Fruit fly (Drosophila melanogaster) whole organism, embryonic: ENCODE data around the gene CG6163.

ENCODE experiments used
- Adf1 ChIP-seq: fragments of 200-800 bp; sonication (Bioruptor generic); IDR thresholded peaks from 2 replicates; pipeline ENCODE4 v1.3.6; 2022; ENCODE audit warnings: missing biosample characterization, missing genetic modification characterization
- Atf-2 ChIP-seq: fragments of 200-800 bp; sonication (Bioruptor generic); optimal IDR thresholded peaks from 2 replicates; lab custom pipeline; 2016; ENCODE audit warnings: missing biosample characterization, missing genetic modification characterization
- Atf3 ChIP-seq: fragments of 200-800 bp; sonication (Bioruptor generic); optimal IDR thresholded peaks from 3 replicates; lab custom pipeline; 2016; ENCODE audit warnings: missing biosample characterization, missing genetic modification characterization
- B-H2 ChIP-seq: fragments of 200-800 bp; sonication (Bioruptor generic); optimal IDR thresholded peaks from 2 replicates; lab custom pipeline; 2018; ENCODE audit warnings: missing biosample characterization, mild to moderate bottlenecking, missing genetic modification characterization
- Bgb ChIP-seq: fragments of 200-800 bp; sonication (Bioruptor generic); IDR thresholded peaks from 2 replicates; pipeline ENCODE4 v1.3.6; 2022; ENCODE audit warnings: missing biosample characterization, missing genetic modification characterization; ENCODE audit not compliant: partially characterized antibody
- CG10147 ChIP-seq: fragments of 200-800 bp; sonication (Bioruptor generic); optimal IDR thresholded peaks from 2 replicates; lab custom pipeline; 2019; ENCODE audit warnings: missing biosample characterization, mild to moderate bottlenecking, missing genetic modification characterization, moderate library complexity
- CG10274 ChIP-seq: fragments of 200-800 bp; sonication (Bioruptor generic); optimal IDR thresholded peaks from 3 replicates; lab custom pipeline; 2017; ENCODE audit warnings: missing biosample characterization, mild to moderate bottlenecking, missing genetic modification characterization
- CG11504 ChIP-seq: fragments of 200-800 bp; sonication (Bioruptor generic); optimal IDR thresholded peaks from 3 replicates; lab custom pipeline; 2019; ENCODE audit warnings: missing biosample characterization, mild to moderate bottlenecking, missing genetic modification characterization, moderate library complexity
- CG15011 ChIP-seq: fragments of 200-800 bp; sonication (Bioruptor generic); optimal IDR thresholded peaks from 3 replicates; lab custom pipeline; 2018; ENCODE audit warnings: missing biosample characterization, mild to moderate bottlenecking, missing genetic modification characterization
- CG17359 ChIP-seq: fragments of 200-800 bp; sonication (Bioruptor generic); optimal IDR thresholded peaks from 3 replicates; lab custom pipeline; 2018; ENCODE audit warnings: missing biosample characterization, mild to moderate bottlenecking, missing genetic modification characterization, moderate library complexity
- CG17361 ChIP-seq: fragments of 200-800 bp; sonication (Bioruptor generic); IDR thresholded peaks from 3 replicates; pipeline ENCODE4 v1.3.6; 2022; ENCODE audit warnings: missing biosample characterization, missing genetic modification characterization
- CG17568 ChIP-seq: fragments of 200-800 bp; sonication (Bioruptor generic); optimal IDR thresholded peaks from 2 replicates; lab custom pipeline; 2018; ENCODE audit warnings: missing biosample characterization, mild to moderate bottlenecking, missing genetic modification characterization, moderate library complexity
- CG2199 ChIP-seq: fragments of 200-800 bp; sonication (Bioruptor generic); IDR thresholded peaks from 3 replicates; pipeline ENCODE4 v1.3.6; 2022; ENCODE audit warnings: missing biosample characterization, missing genetic modification characterization
- CG31441 ChIP-seq: fragments of 200-800 bp; sonication (Bioruptor generic); IDR thresholded peaks from 2 replicates; pipeline ENCODE4 v1.3.6; 2022; ENCODE audit warnings: missing biosample characterization, missing genetic modification characterization
- CG32532 ChIP-seq: fragments of 200-800 bp; sonication (Bioruptor generic); IDR thresholded peaks from 2 replicates; pipeline ENCODE4 v1.3.6; 2022; ENCODE audit warnings: missing biosample characterization, missing genetic modification characterization
- CG3995 ChIP-seq: fragments of 200-800 bp; sonication (Bioruptor generic); optimal IDR thresholded peaks from 3 replicates; lab custom pipeline; 2016; ENCODE audit warnings: missing biosample characterization, missing genetic modification characterization
- CG43689 ChIP-seq: fragments of 200-800 bp; sonication (Bioruptor generic); IDR thresholded peaks from 2 replicates; pipeline ENCODE4 v1.3.6; 2022; ENCODE audit warnings: missing biosample characterization, missing genetic modification characterization
- CG5180 ChIP-seq: fragments of 200-800 bp; sonication (Bioruptor generic); optimal IDR thresholded peaks from 3 replicates; lab custom pipeline; 2017; ENCODE audit warnings: missing biosample characterization, missing genetic modification characterization, mild to moderate bottlenecking, moderate library complexity, missing genetic modification reagents
- CG6813 ChIP-seq: fragments of 200-800 bp; sonication (Bioruptor generic); optimal IDR thresholded peaks from 2 replicates; lab custom pipeline; 2017; ENCODE audit warnings: missing biosample characterization, missing genetic modification characterization, mild to moderate bottlenecking, moderate library complexity, missing genetic modification reagents
- CG7987 ChIP-seq: fragments of 200-800 bp; sonication (Bioruptor generic); optimal IDR thresholded peaks from 2 replicates; lab custom pipeline; 2018; ENCODE audit warnings: missing biosample characterization, mild to moderate bottlenecking, missing genetic modification characterization, moderate library complexity
- CG8388 ChIP-seq: fragments of 200-800 bp; sonication (Bioruptor generic); optimal IDR thresholded peaks from 2 replicates; lab custom pipeline; 2019; ENCODE audit warnings: missing biosample characterization, mild to moderate bottlenecking, missing genetic modification characterization, moderate library complexity
- CG8478 ChIP-seq: fragments of >200 bp; optimal IDR thresholded peaks from 2 replicates; lab custom pipeline; 2018
- CG8924 ChIP-seq: fragments of 200-800 bp; optimal IDR thresholded peaks from 3 replicates; lab custom pipeline; 2019; ENCODE audit warnings: missing biosample characterization, mild to moderate bottlenecking, missing genetic modification characterization, moderate library complexity
- CG9817 ChIP-seq: fragments of 200-800 bp; sonication (Bioruptor generic); optimal IDR thresholded peaks from 2 replicates; lab custom pipeline; 2018; ENCODE audit warnings: missing biosample characterization, mild to moderate bottlenecking, missing genetic modification characterization, moderate library complexity
- CTCF ChIP-seq: fragments of 200-800 bp; sonication (Bioruptor generic); optimal IDR thresholded peaks from 2 replicates; lab custom pipeline; 2017; ENCODE audit warnings: missing biosample characterization, mild to moderate bottlenecking, missing genetic modification characterization, moderate library complexity
- CoRest ChIP-seq: fragments of 200-800 bp; sonication (Bioruptor generic); optimal IDR thresholded peaks from 3 replicates; lab custom pipeline; 2018; ENCODE audit warnings: missing biosample characterization, mild to moderate bottlenecking, missing genetic modification characterization, moderate library complexity
- Ets97D ChIP-seq: fragments of 200-800 bp; sonication (Bioruptor generic); optimal IDR thresholded peaks from 3 replicates; lab custom pipeline; 2016; ENCODE audit warnings: missing biosample characterization, missing genetic modification characterization
- Hr39 ChIP-seq: fragments of >200 bp; optimal IDR thresholded peaks from 2 replicates; lab custom pipeline; 2017
- NC2α ChIP-seq: fragments of 200-800 bp; sonication (Bioruptor generic); optimal IDR thresholded peaks from 2 replicates; lab custom pipeline; 2016; ENCODE audit warnings: missing biosample characterization, missing genetic modification characterization
- NK7.1 ChIP-seq: fragments of 200-800 bp; sonication (Bioruptor generic); optimal IDR thresholded peaks from 3 replicates; lab custom pipeline; 2016; ENCODE audit warnings: missing biosample characterization, missing genetic modification characterization
- Poxn ChIP-seq: fragments of 200-800 bp; sonication (Bioruptor generic); IDR thresholded peaks from 2 replicates; pipeline ENCODE4 v1.3.6; 2022; ENCODE audit warnings: missing biosample characterization, missing genetic modification characterization
- Taf1 ChIP-seq: fragments of 200-800 bp; sonication (Bioruptor generic); IDR thresholded peaks from 2 replicates; pipeline ENCODE4 v1.3.6; 2022; ENCODE audit warnings: missing biosample characterization, missing genetic modification characterization
- az2 ChIP-seq: fragments of 200-800 bp; sonication (Bioruptor generic); optimal IDR thresholded peaks from 3 replicates; lab custom pipeline; 2016; ENCODE audit warnings: missing biosample characterization, missing genetic modification characterization
- caup ChIP-seq: fragments of 200-800 bp; sonication (Bioruptor generic); optimal IDR thresholded peaks from 3 replicates; lab custom pipeline; 2017; ENCODE audit warnings: missing biosample characterization, mild to moderate bottlenecking, missing genetic modification characterization, moderate library complexity; ENCODE audit not compliant: severe bottlenecking
- eve ChIP-seq, 2 experiments: fragments of >200 bp; optimal IDR thresholded peaks; 2 replicates each; lab custom pipeline; 2017; ENCODE audit warnings: missing biosample characterization in 2 of 2, missing genetic modification characterization in 2 of 2
- fu2 ChIP-seq: fragments of 200-800 bp; sonication (Bioruptor generic); optimal IDR thresholded peaks from 2 replicates; lab custom pipeline; 2016; ENCODE audit warnings: missing biosample characterization, missing genetic modification characterization
- knrl ChIP-seq: fragments of 200-800 bp; sonication (Bioruptor generic); IDR thresholded peaks from 3 replicates; pipeline ENCODE4 v1.3.6; 2022; ENCODE audit warnings: missing biosample characterization, missing genetic modification characterization; ENCODE audit not compliant: partially characterized antibody
- lab ChIP-seq: fragments of 200-800 bp; sonication (Bioruptor generic); optimal IDR thresholded peaks from 3 replicates; lab custom pipeline; 2017; ENCODE audit warnings: missing biosample characterization, missing genetic modification characterization, mild to moderate bottlenecking, moderate library complexity, missing genetic modification reagents
- lola ChIP-seq, 3 experiments: fragments of >200 bp in 2 of 3; fragments of 200-800 bp in 1 of 3; sonication (Bioruptor generic) in 1 of 3; optimal IDR thresholded peaks; 2 replicates each; lab custom pipeline; 2017 to 2019; ENCODE audit warnings: missing biosample characterization in 3 of 3, missing genetic modification characterization in 3 of 3, mild to moderate bottlenecking in 1 of 3, moderate library complexity in 1 of 3
- mld ChIP-seq: fragments of 200-800 bp; sonication (Bioruptor generic); IDR thresholded peaks from 3 replicates; pipeline ENCODE4 v1.3.6; 2022; ENCODE audit warnings: missing biosample characterization, missing genetic modification characterization; ENCODE audit not compliant: partially characterized antibody
- rib ChIP-seq: fragments of 200-800 bp; sonication (Bioruptor generic); IDR thresholded peaks from 2 replicates; pipeline ENCODE4 v1.3.6; 2022; ENCODE audit warnings: missing biosample characterization, missing genetic modification characterization
- sens-2 ChIP-seq: fragments of 200-800 bp; sonication (Bioruptor generic); IDR thresholded peaks from 2 replicates; pipeline ENCODE4 v1.3.6; 2022; ENCODE audit warnings: missing biosample characterization, missing genetic modification characterization
- seq ChIP-seq: fragments of 200-800 bp; sonication (Bioruptor generic); IDR thresholded peaks from 2 replicates; pipeline ENCODE4 v1.3.6; 2022; ENCODE audit warnings: missing biosample characterization, missing genetic modification characterization
- shn ChIP-seq: fragments of 200-800 bp; sonication (Bioruptor generic); optimal IDR thresholded peaks from 3 replicates; lab custom pipeline; 2016; ENCODE audit warnings: missing biosample characterization, missing genetic modification characterization
- sima ChIP-seq: fragments of 200-800 bp; sonication (Bioruptor generic); optimal IDR thresholded peaks from 2 replicates; lab custom pipeline; 2016; ENCODE audit warnings: missing biosample characterization, missing genetic modification characterization
- slp2 ChIP-seq: fragments of 200-800 bp; sonication (Bioruptor generic); optimal IDR thresholded peaks from 2 replicates; lab custom pipeline; 2016; ENCODE audit warnings: missing biosample characterization, missing genetic modification characterization
- ssp ChIP-seq: fragments of 200-800 bp; sonication (Bioruptor generic); IDR thresholded peaks from 2 replicates; pipeline ENCODE4 v1.3.6; 2022; ENCODE audit warnings: missing biosample characterization, missing genetic modification characterization
- tll ChIP-seq, 2 experiments: fragments of 200-800 bp in 1 of 2; fragments of >200 bp in 1 of 2; sonication (Bioruptor generic) in 1 of 2; optimal IDR thresholded peaks; 2 replicates each; lab custom pipeline; 2017 to 2019; ENCODE audit warnings: missing biosample characterization in 2 of 2, missing genetic modification characterization in 2 of 2, mild to moderate bottlenecking in 1 of 2, moderate library complexity in 1 of 2
- zen ChIP-seq: fragments of 200-800 bp; sonication (Bioruptor generic); optimal IDR thresholded peaks from 3 replicates; lab custom pipeline; 2018; ENCODE audit warnings: missing biosample characterization, mild to moderate bottlenecking, missing genetic modification characterization, moderate library complexity

CG6163 gene

dm6 chr3L:11348971-11349907 is 15.4 kb downstream of the CG6163 start (continued):
- TF ChIP-seq az2 (peak; percentile 65), lola (GFP tag; optimal IDR thresholded peaks at IDR 0.05; lab: Kevin White, UChicago) (peak in 1 of 3 experiments; percentile 80), mld (GFP tag; lab: Robert Waterston, UW) (no peak), tll (GFP tag; optimal IDR thresholded peaks at IDR 0.05; lab: Kevin White, UChicago) (no peak), sima (GFP tag; lab: Kevin White, UChicago) (no peak), CG32532 (GFP tag; lab: Robert Waterston, UW) (peak; percentile 93), CG31441 (peak; percentile 83), sens-2 (peak; percentile 85), Ets97D (GFP tag; lab: Kevin White, UChicago) (no peak), CG15011 (GFP tag; lab: Kevin White, UChicago) (peak; percentile 65), CG43689 (peak; percentile 71), B-H2 (peak; percentile 56), CG11504 (tag; lab: Kevin White, UChicago) (peak; percentile 93), CTCF (GFP tag; lab: Kevin White, UChicago) (peak; percentile 11), CG7987 (GFP tag; lab: Kevin White, UChicago) (peak; percentile 98), CG5180 (GFP tag; lab: Kevin White, UChicago) (peak; percentile 81), CG8388 (peak; percentile 84), knrl (GFP tag; lab: Robert Waterston, UW) (0 out of 3 replicates have a peak, but pooled peaks have one; percentile 13), slp2 (GFP tag; lab: Kevin White, UChicago) (no peak), CG17359 (tag; lab: Kevin White, UChicago) (peak; percentile 94), CoRest (tag; lab: Kevin White, UChicago) (peak; percentile 96), CG9817 (tag; lab: Kevin White, UChicago) (peak; percentile 83), lab (GFP tag; lab: Kevin White, UChicago) (peak; percentile 90), seq (GFP tag; lab: Robert Waterston, UW) (peak; percentile 96), CG8924 (tag; lab: Kevin White, UChicago) (peak; percentile 88), shn (GFP tag; lab: Kevin White, UChicago) (no peak), CG10147 (GFP tag; lab: Kevin White, UChicago) (peak; percentile 87), CG3995 (GFP tag; lab: Kevin White, UChicago) (no peak), CG6813 (GFP tag; lab: Kevin White, UChicago) (peak; percentile 83), Poxn (GFP tag; lab: Robert Waterston, UW) (0 out of 2 replicates have a peak, but pooled peaks have one; percentile 62), Bgb (GFP tag; lab: Robert Waterston, UW) (no peak), CG8478 (lab: Kevin White, UChicago) (no peak), CG17361 (GFP tag; lab: Robert Waterston, UW) (peak; percentile 58; the same call in 2 of the 3 replicates), Hr39 (lab: Kevin White, UChicago) (no peak), CG10274 (peak; percentile 58), ssp (GFP tag; lab: Robert Waterston, UW) (peak; percentile 76), CG17568 (GFP tag; lab: Kevin White, UChicago) (peak; percentile 82), Adf1 (GFP tag; lab: Robert Waterston, UW) (peak; percentile 74), NK7.1 (no peak), CG2199 (GFP tag; lab: Robert Waterston, UW) (no peak), caup (GFP tag; lab: Kevin White, UChicago) (peak; percentile 82), eve (GFP tag; optimal IDR thresholded peaks at IDR 0.05; lab: Kevin White, UChicago) (peak in 1 of 2 experiments; percentile 73), Atf3 (GFP tag; lab: Kevin White, UChicago) (no peak), Atf-2 (GFP tag; lab: Kevin White, UChicago) (no peak), fu2 (GFP tag; lab: Kevin White, UChicago) (peak; percentile 2), Taf1 (peak; percentile 71), rib (GFP tag; lab: Robert Waterston, UW) (peak; percentile 82), zen (peak; percentile 80), NC2α (no peak)
